Worm (Caenorhabditis elegans): Measurements from ENCODE around the gene cor-1.

- no peak for TF ChIP-seq ama-1 (optimal IDR thresholded peaks at IDR 0.05)
- TF ChIP-seq ama-1 (GFP tag; optimal IDR thresholded peaks at IDR 0.05): no peak
- TF ChIP-seq T07F8.4 (tag; optimal IDR thresholded peaks at IDR 0.05): no peak
- no peak for TF ChIP-seq attf-3 (GFP tag; conservative IDR thresholded peaks at IDR 0.05)
- peak in 1 of 2 experiments; percentile 41 for TF ChIP-seq let-607 (tag; optimal IDR thresholded peaks at IDR 0.05)
- no peak for TF ChIP-seq rpc-1 (optimal IDR thresholded peaks at IDR 0.05)
- no peak for TF ChIP-seq rpc-1 (tag; optimal IDR thresholded peaks at IDR 0.05)
- no peak for TF ChIP-seq hlh-26 (GFP tag; conservative IDR thresholded peaks at IDR 0.05)
- TF ChIP-seq pha-4 (tag; optimal IDR thresholded peaks at IDR 0.05): no peak
- no peak for TF ChIP-seq F23B12.7 (tag; optimal IDR thresholded peaks at IDR 0.05; ENCODE audit: insufficient read depth)
- TF ChIP-seq rec-8 (tag; optimal IDR thresholded peaks at IDR 0.05): no peak
- no peak for TF ChIP-seq hmg-20 (GFP tag; IDR thresholded peaks at IDR 0.05)
- no peak for TF ChIP-seq pbrm-1 (GFP tag; IDR thresholded peaks at IDR 0.05)
- TF ChIP-seq repo-1 (tag; optimal IDR thresholded peaks at IDR 0.05): no peak
- no peak for TF ChIP-seq C17E4.6 (GFP tag; IDR thresholded peaks at IDR 0.05)
Measured at ce11 chrIII:10202894-10203871, 45.7 kb upstream of the cor-1 start, which contains the start of gene chc-1.
